Worm (Caenorhabditis elegans) whole organism, L3 larva: ENCODE data around the gene Y17D7B.10.

Experiments used
- R02D3.7 ChIP-seq: fragments of 150-350 bp; optimal IDR thresholded peaks from 2 replicates; lab custom pipeline; 2014; ENCODE audit warnings: missing biosample characterization, missing genetic modification characterization
- ama-1 ChIP-seq: fragments of 150-350 bp; optimal IDR thresholded peaks from 2 replicates; lab custom pipeline; 2018
- ceh-16 ChIP-seq: sonication (generic microtip); optimal IDR thresholded peaks from 2 replicates; lab custom pipeline; 2017; ENCODE audit warnings: missing biosample characterization, missing genetic modification characterization
- ceh-9 ChIP-seq: sonication (generic microtip); optimal IDR thresholded peaks from 2 replicates; lab custom pipeline; 2018; ENCODE audit warnings: missing biosample characterization, missing genetic modification characterization
- egl-27 ChIP-seq: sonication (generic microtip); optimal IDR thresholded peaks from 4 replicates; lab custom pipeline; 2017; ENCODE audit warnings: missing biosample characterization, missing genetic modification reagents, missing genetic modification characterization
- egl-5 ChIP-seq: fragments of 150-350 bp; optimal IDR thresholded peaks from 2 replicates; lab custom pipeline; 2017; ENCODE audit warnings: missing biosample characterization, missing genetic modification reagents, missing genetic modification characterization, inconsistent platforms
- elt-1 ChIP-seq: fragments of 150-350 bp; optimal IDR thresholded peaks from 2 replicates; lab custom pipeline; 2014; ENCODE audit warnings: missing biosample characterization, missing genetic modification characterization
- elt-2 ChIP-seq: sonication (generic microtip); optimal IDR thresholded peaks from 2 replicates; lab custom pipeline; 2016; ENCODE audit warnings: missing genetic modification reagents, mild to moderate bottlenecking, missing genetic modification characterization, missing compliant biosample characterization
- eor-1 ChIP-seq, 2 experiments: fragments of 150-350 bp; optimal IDR thresholded peaks; 2 replicates each; lab custom pipeline; 2014 to 2018; ENCODE audit warnings: missing biosample characterization in 2 of 2, missing genetic modification characterization in 2 of 2
- fkh-10 ChIP-seq: sonication (generic microtip); optimal IDR thresholded peaks from 2 replicates; lab custom pipeline; 2017; ENCODE audit warnings: missing biosample characterization, missing genetic modification reagents, missing genetic modification characterization
- fos-1 ChIP-seq: fragments of 150-350 bp; optimal IDR thresholded peaks from 2 replicates; lab custom pipeline; 2014; ENCODE audit warnings: missing biosample characterization, missing genetic modification characterization
- hmg-11 ChIP-seq: sonication (generic microtip); optimal IDR thresholded peaks from 2 replicates; lab custom pipeline; 2016; ENCODE audit warnings: missing genetic modification characterization, missing compliant biosample characterization
- lin-15B ChIP-seq: fragments of 150-350 bp; optimal IDR thresholded peaks from 2 replicates; lab custom pipeline; 2014; ENCODE audit warnings: missing biosample characterization, missing genetic modification characterization
- lin-39 ChIP-seq: fragments of 150-350 bp; optimal IDR thresholded peaks from 2 replicates; lab custom pipeline; 2018; ENCODE audit warnings: missing biosample characterization, missing genetic modification reagents, missing genetic modification characterization
- lsy-12 ChIP-seq: sonication (generic microtip); optimal IDR thresholded peaks from 2 replicates; lab custom pipeline; 2016; ENCODE audit warnings: mild to moderate bottlenecking, missing genetic modification characterization, missing compliant biosample characterization
- nfya-1 ChIP-seq: sonication (generic microtip); optimal IDR thresholded peaks from 2 replicates; lab custom pipeline; 2017; ENCODE audit warnings: missing genetic modification characterization, mild to moderate bottlenecking, missing compliant biosample characterization, antibody characterized with exemption, moderate library complexity; ENCODE audit not compliant: insufficient read depth
- nhr-11 ChIP-seq: fragments of 150-350 bp; optimal IDR thresholded peaks from 2 replicates; lab custom pipeline; 2014; ENCODE audit warnings: missing biosample characterization, missing genetic modification characterization
- nhr-12 ChIP-seq: fragments of 150-350 bp; optimal IDR thresholded peaks from 2 replicates; lab custom pipeline; 2014; ENCODE audit warnings: missing biosample characterization, missing genetic modification characterization
- nhr-23 ChIP-seq: fragments of 150-350 bp; optimal IDR thresholded peaks from 2 replicates; lab custom pipeline; 2014; ENCODE audit warnings: missing biosample characterization, missing genetic modification reagents, missing genetic modification characterization
- nhr-237 ChIP-seq: fragments of 150-350 bp; optimal IDR thresholded peaks from 2 replicates; lab custom pipeline; 2014; ENCODE audit warnings: missing biosample characterization, missing genetic modification characterization
- nhr-25 ChIP-seq: sonication (generic microtip); optimal IDR thresholded peaks from 2 replicates; lab custom pipeline; 2017; ENCODE audit warnings: missing biosample characterization, missing genetic modification characterization
- nhr-43 ChIP-seq: sonication (generic microtip); optimal IDR thresholded peaks from 2 replicates; lab custom pipeline; 2016; ENCODE audit warnings: mild to moderate bottlenecking, missing genetic modification characterization, missing compliant biosample characterization; ENCODE audit not compliant: poor library complexity, severe bottlenecking
- nhr-67 ChIP-seq: fragments of 150-350 bp; optimal IDR thresholded peaks from 2 replicates; lab custom pipeline; 2014; ENCODE audit warnings: missing biosample characterization, missing genetic modification characterization
- nhr-76 ChIP-seq: fragments of 150-350 bp; sonication (generic microtip); optimal IDR thresholded peaks from 5 replicates; lab custom pipeline; 2014; ENCODE audit warnings: missing biosample characterization, missing genetic modification characterization
- nhr-77 ChIP-seq: fragments of 150-350 bp; optimal IDR thresholded peaks from 2 replicates; lab custom pipeline; 2014; ENCODE audit warnings: missing biosample characterization, missing genetic modification characterization
- pha-4 ChIP-seq: fragments of 150-350 bp; optimal IDR thresholded peaks from 2 replicates; lab custom pipeline; 2014; ENCODE audit warnings: missing biosample characterization, missing genetic modification reagents, missing genetic modification characterization
- pqm-1 ChIP-seq: fragments of 150-350 bp; optimal IDR thresholded peaks from 2 replicates; lab custom pipeline; 2017; ENCODE audit warnings: missing biosample characterization, missing genetic modification characterization, inconsistent platforms
- sea-2 ChIP-seq: fragments of 150-350 bp; sonication (generic microtip); optimal IDR thresholded peaks from 4 replicates; lab custom pipeline; 2014; ENCODE audit warnings: missing biosample characterization, missing genetic modification reagents, missing genetic modification characterization
- skn-1 ChIP-seq: fragments of 150-350 bp; optimal IDR thresholded peaks from 2 replicates; lab custom pipeline; 2014; ENCODE audit warnings: missing biosample characterization, missing genetic modification characterization
- snpc-4 ChIP-seq: fragments of 150-350 bp; optimal IDR thresholded peaks from 2 replicates; lab custom pipeline; 2014; ENCODE audit warnings: missing biosample characterization, missing genetic modification characterization
- tbx-2 ChIP-seq: sonication (generic microtip); optimal IDR thresholded peaks from 2 replicates; lab custom pipeline; 2016; ENCODE audit warnings: mild to moderate bottlenecking, missing genetic modification characterization, missing compliant biosample characterization
- unc-39 ChIP-seq: sonication (generic microtip); optimal IDR thresholded peaks from 4 replicates; lab custom pipeline; 2017; ENCODE audit warnings: missing biosample characterization, missing genetic modification characterization
- unc-62 ChIP-seq: fragments of 150-350 bp; sonication (generic microtip); optimal IDR thresholded peaks from 4 replicates; lab custom pipeline; 2014; ENCODE audit warnings: missing biosample characterization, missing genetic modification reagents, missing genetic modification characterization
- ztf-11 ChIP-seq: fragments of 150-350 bp; optimal IDR thresholded peaks from 2 replicates; lab custom pipeline; 2014; ENCODE audit warnings: missing biosample characterization, missing genetic modification characterization

The Y17D7B.10 gene

DNA sequence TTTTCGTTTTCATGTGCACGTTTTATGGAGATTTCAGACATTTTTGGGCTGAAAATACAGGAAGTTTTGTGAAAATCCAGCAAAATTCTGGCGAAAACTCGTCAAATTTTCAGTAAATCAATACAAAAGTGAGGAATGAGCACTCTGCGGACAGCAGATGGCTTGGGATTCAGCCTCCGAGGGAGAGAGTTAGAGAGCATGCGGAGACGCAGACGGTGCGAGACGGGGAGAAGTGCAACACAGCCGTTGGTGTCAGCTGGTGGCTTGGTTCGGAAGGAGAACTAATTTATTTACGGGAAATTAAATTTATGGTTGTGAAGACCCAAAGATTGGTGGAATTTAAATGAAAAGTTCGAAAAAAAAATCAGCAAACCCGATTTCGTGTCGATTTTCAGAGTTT lies 25.1 kb downstream of the Y17D7B.10 start, which contains the start of gene C54E10.6:
Gene C54E10.6 (minus strand): TSS at position 109 of the 400 bp plus-strand sequence.
- TF ChIP-seq hmg-11 (peak; percentile 20), tbx-2 (tag; lab: Kevin White, UChicago) (no peak), nfya-1 (tag; lab: Kevin White, UChicago) (peak; percentile 33), ama-1 (lab: Kevin White, UChicago) (no peak), lin-39 (tag; lab: Kevin White, UChicago) (peak; percentile 68), nhr-77 (tag; lab: Kevin White, UChicago) (no peak)

DNA sequence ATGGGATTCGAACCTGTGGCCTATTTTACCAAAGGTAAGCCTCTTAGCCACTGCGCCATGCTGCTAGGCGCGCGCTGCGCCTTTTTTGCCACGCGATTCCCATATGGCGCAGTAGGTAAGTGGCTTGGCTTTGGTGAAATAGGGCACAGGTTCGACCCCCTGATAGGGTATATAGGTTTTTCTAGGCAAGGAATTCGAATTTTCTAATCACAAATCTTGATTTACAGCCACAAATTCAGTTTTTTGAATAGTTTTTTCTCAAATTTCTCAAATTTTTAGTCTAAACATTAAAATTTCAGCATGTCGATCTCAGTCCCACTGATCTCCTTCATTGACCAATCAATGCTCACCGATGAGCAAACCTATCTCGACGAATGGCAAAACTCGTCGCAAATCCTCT lies 27.2 kb downstream of the Y17D7B.10 start, which contains the start of gene C54E10.3:
Gene C54E10.3 (plus strand): TSS at position 301 of the 400 bp plus-strand sequence.
- TF ChIP-seq elt-1 (tag; lab: Kevin White, UChicago) = no peak
- TF ChIP-seq tbx-2 (tag; lab: Kevin White, UChicago) = no peak
- no peak for TF ChIP-seq skn-1 (tag; lab: Kevin White, UChicago)

DNA sequence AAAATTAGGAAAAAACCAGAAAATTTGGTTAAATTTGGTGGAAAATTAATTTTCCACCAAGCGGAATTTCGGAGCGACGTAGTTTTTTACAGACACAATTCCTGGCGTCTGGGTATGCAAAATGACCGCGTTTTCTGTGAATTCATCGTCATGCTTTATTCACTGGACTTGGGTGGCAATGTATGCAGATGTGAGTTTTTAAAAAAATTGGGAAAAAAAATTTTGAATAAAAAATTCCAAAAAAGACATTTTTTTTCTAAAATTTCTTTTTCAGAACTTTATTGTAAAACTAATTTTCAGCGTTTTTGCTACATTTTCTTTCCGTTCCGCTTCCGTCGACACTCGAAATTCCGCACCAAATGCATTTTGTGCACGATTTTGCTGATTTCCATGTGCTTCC lies 27.8 kb downstream of the Y17D7B.10 start, which contains the start of gene C54E10.7:
Gene C54E10.7 (plus strand): TSS at position 301 of the 400 bp plus-strand sequence.
- TF ChIP-seq ztf-11 (tag; lab: Kevin White, UChicago) = no peak
- no peak for TF ChIP-seq nhr-237
- TF ChIP-seq egl-27 (tag; lab: Kevin White, UChicago) = no peak
- TF ChIP-seq ceh-9 (tag; lab: Kevin White, UChicago) = no peak
- TF ChIP-seq elt-2 = no peak
- TF ChIP-seq egl-5 (tag; lab: Kevin White, UChicago) = no peak
- no peak for TF ChIP-seq R02D3.7 (tag; lab: Kevin White, UChicago)
- TF ChIP-seq sea-2 (GFP tag; lab: Kevin White, UChicago) = no peak
- TF ChIP-seq nhr-12 (tag; lab: Kevin White, UChicago) = no peak
- no peak for TF ChIP-seq nhr-76 (tag; lab: Kevin White, UChicago)
- TF ChIP-seq unc-39 (tag; lab: Kevin White, UChicago) = no peak
- TF ChIP-seq nhr-25 (tag; lab: Kevin White, UChicago) = no peak
- no peak for TF ChIP-seq nhr-43 (tag; lab: Kevin White, UChicago)
- TF ChIP-seq nhr-11 (tag; lab: Kevin White, UChicago) = no peak
- TF ChIP-seq lin-39 (tag; lab: Kevin White, UChicago) = no peak
- no peak for TF ChIP-seq nhr-67 (tag; lab: Kevin White, UChicago)
- no peak for TF ChIP-seq fos-1 (tag; lab: Kevin White, UChicago)
- no peak for TF ChIP-seq lin-15B (tag; lab: Kevin White, UChicago)
- TF ChIP-seq skn-1 (tag; lab: Kevin White, UChicago) = no peak
- TF ChIP-seq, all 47 proteins: peak for 0

DNA sequence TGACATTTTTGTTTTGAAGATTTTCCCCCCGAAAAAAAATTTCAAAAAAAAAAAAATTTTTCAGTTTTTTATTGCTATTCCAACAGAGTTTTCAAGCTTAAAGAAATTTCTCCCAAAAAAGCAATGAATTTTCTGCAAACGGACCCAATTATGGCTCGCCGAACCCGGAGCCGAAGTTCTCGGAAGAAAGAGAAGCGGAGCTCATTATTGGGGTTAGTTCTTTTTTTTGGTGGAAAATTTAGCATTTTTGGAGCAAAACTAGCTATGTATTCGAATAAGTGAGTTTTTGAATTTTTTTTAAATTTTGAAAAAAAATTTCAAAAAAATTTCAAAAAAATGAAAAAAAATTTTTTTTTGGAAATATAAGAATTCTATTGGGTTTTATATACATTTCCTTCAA lies 36.1 kb downstream of the Y17D7B.10 start, which contains the start of gene ncs-5:
Gene ncs-5 (plus strand): TSS at position 124 of the 400 bp plus-strand sequence.
- TF ChIP-seq unc-62 (GFP tag; lab: Kevin White, UChicago) = no peak
- no peak for TF ChIP-seq lin-15B (tag; lab: Kevin White, UChicago)
- TF ChIP-seq egl-27 (tag; lab: Kevin White, UChicago) = no peak
- TF ChIP-seq lsy-12 = no peak
- no peak for TF ChIP-seq skn-1 (tag; lab: Kevin White, UChicago)
- no peak for TF ChIP-seq nhr-12 (tag; lab: Kevin White, UChicago)
- TF ChIP-seq nhr-23 (tag; lab: Kevin White, UChicago) = no peak
- TF ChIP-seq fos-1 (tag; lab: Kevin White, UChicago) = no peak
- no peak for TF ChIP-seq nhr-76 (tag; lab: Kevin White, UChicago)

DNA sequence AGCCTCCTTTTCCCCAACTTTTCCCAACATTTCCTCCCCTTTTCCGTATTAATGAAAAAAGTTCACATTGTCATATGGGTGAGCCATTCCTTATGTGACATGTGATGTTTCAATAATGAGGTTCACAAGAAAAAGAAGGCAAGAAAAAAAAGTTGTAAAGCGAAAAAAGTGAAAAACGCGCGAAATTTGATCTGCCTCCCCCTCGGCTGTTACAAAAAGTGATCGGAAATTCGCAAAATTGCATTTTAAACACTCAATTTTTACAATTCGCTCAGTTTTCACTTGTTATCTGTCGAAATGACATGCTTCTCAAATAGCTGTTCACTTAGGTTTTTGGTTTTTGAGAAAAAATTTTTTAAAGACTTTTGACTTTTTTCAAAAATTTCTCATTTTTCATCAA lies 38.1 kb downstream of the Y17D7B.10 start:
- TF ChIP-seq fkh-10 (peak; percentile 92), R02D3.7 (tag; lab: Kevin White, UChicago) (no peak)
- TF ChIP-seq, all 47 proteins: peak for 1

DNA sequence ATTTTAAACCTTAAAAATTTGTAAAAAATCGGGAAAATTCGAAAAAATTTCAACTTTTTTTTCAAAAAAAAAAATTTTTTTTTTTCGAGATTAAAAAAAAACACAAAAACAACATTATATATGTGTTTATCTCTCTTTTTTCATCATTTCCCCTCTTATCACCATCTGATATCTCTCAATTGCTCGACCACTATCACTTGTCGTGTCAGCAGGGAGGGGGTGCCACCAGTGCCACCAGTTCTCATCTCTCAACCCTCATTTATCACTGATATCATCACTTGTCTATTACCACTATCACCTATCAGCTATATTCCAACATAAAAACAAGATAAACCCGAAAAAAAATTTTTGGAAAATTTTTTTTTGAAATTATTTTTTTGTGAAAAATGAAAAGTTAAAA lies 42.9 kb downstream of the Y17D7B.10 start:
- no peak for TF ChIP-seq R02D3.7 (tag; lab: Kevin White, UChicago)
- TF ChIP-seq ceh-16 = no peak
- no peak for TF ChIP-seq nhr-237
- TF ChIP-seq pqm-1 = peak; percentile 33
- TF ChIP-seq snpc-4 (tag; lab: Kevin White, UChicago) = no peak
- no peak for TF ChIP-seq eor-1 (tag; optimal IDR thresholded peaks at IDR 0.05; lab: Kevin White, UChicago)
- peak; percentile 87 for TF ChIP-seq elt-2
- TF ChIP-seq pha-4 (tag; lab: Kevin White, UChicago) = no peak
- TF ChIP-seq, all 47 proteins: peak for 2
